Fruit fly (Drosophila melanogaster) whole organism, wandering third instar larva: ENCODE measurements around the gene baf.
A peak's percentile ranks its signal among the peaks of the same experiment; 100 is the strongest.

Experiments
- Abd-B ChIP-seq: fragments of >200 bp; optimal IDR thresholded peaks from 2 replicates; lab custom pipeline; 2017; ENCODE audit warnings: missing biosample characterization, missing genetic modification characterization
- CG32264 ChIP-seq: fragments of 200-800 bp; sonication (Bioruptor generic); optimal IDR thresholded peaks from 2 replicates; lab custom pipeline; 2016; ENCODE audit warnings: missing biosample characterization, missing genetic modification characterization
- CG9705 ChIP-seq: fragments of 200-800 bp; sonication (Bioruptor generic); optimal IDR thresholded peaks from 2 replicates; lab custom pipeline; 2018; ENCODE audit warnings: missing biosample characterization, mild to moderate bottlenecking, missing genetic modification characterization
- CrebA ChIP-seq: fragments of 200-800 bp; sonication (Bioruptor generic); optimal IDR thresholded peaks from 2 replicates; lab custom pipeline; 2016; ENCODE audit warnings: missing biosample characterization, mild to moderate bottlenecking, missing genetic modification characterization, borderline replicate concordance
- Dfd ChIP-seq: fragments of >200 bp; optimal IDR thresholded peaks from 2 replicates; lab custom pipeline; 2017; ENCODE audit warnings: missing biosample characterization, missing genetic modification characterization
- Dif ChIP-seq: fragments of 200-275, 200-300 bp; sonication (Bioruptor generic); optimal IDR thresholded peaks from 2 replicates; lab custom pipeline; 2018; ENCODE audit warnings: missing biosample characterization, missing genetic modification characterization; ENCODE audit not compliant: partially characterized antibody
- GATAd ChIP-seq: sonication (Bioruptor generic); optimal IDR thresholded peaks from 2 replicates; lab custom pipeline; 2016; ENCODE audit warnings: missing biosample characterization, missing genetic modification characterization
- HLH106 ChIP-seq: fragments of 200-800 bp; optimal IDR thresholded peaks from 3 replicates; lab custom pipeline; 2019; ENCODE audit warnings: missing biosample characterization, mild to moderate bottlenecking, missing genetic modification characterization, moderate library complexity
- Hnf4 ChIP-seq: fragments of 200-800 bp; sonication (Bioruptor generic); optimal IDR thresholded peaks from 2 replicates; lab custom pipeline; 2016; ENCODE audit warnings: missing biosample characterization, mild to moderate bottlenecking, missing genetic modification characterization
- Hr78 ChIP-seq: fragments of >200 bp; optimal IDR thresholded peaks from 2 replicates; lab custom pipeline; 2017; ENCODE audit warnings: missing biosample characterization, missing genetic modification characterization
- Hr83 ChIP-seq: fragments of 200-300 bp; sonication (Bioruptor generic); optimal IDR thresholded peaks from 2 replicates; lab custom pipeline; 2016; ENCODE audit warnings: missing biosample characterization, mild to moderate bottlenecking, missing genetic modification characterization, moderate library complexity; ENCODE audit not compliant: poor library complexity, severe bottlenecking
- Jra ChIP-seq: sonication (Bioruptor generic); optimal IDR thresholded peaks from 2 replicates; lab custom pipeline; 2016; ENCODE audit warnings: missing biosample characterization, missing genetic modification characterization
- Mio ChIP-seq: sonication (Bioruptor generic); optimal IDR thresholded peaks from 2 replicates; lab custom pipeline; 2016; ENCODE audit warnings: missing biosample characterization, missing genetic modification characterization
- Myc ChIP-seq: fragments of >200 bp; optimal IDR thresholded peaks from 2 replicates; lab custom pipeline; 2017
- N ChIP-seq: fragments of >200 bp; optimal IDR thresholded peaks from 2 replicates; lab custom pipeline; 2018; ENCODE audit warnings: missing biosample characterization, missing external identifiers, missing genetic modification characterization
- OdsH ChIP-seq: fragments of 200-800 bp; sonication (Bioruptor generic); optimal IDR thresholded peaks from 2 replicates; lab custom pipeline; 2016; ENCODE audit warnings: missing biosample characterization, mild to moderate bottlenecking, missing genetic modification characterization
- Rel ChIP-seq, 2 experiments: fragments of 200-800 bp; sonication (Bioruptor generic) in 1 of 2; optimal IDR thresholded peaks; 2 replicates in 1 of 2; 3 replicates in 1 of 2; lab custom pipeline; 2016 to 2019; ENCODE audit warnings: mild to moderate bottlenecking in 2 of 2, missing biosample characterization in 2 of 2, missing genetic modification characterization in 2 of 2, moderate library complexity in 1 of 2
- Sp1 ChIP-seq: fragments of 200-800 bp; sonication (Bioruptor generic); optimal IDR thresholded peaks from 3 replicates; lab custom pipeline; 2019; ENCODE audit warnings: missing biosample characterization, mild to moderate bottlenecking, missing genetic modification characterization, moderate library complexity
- Vsx2 ChIP-seq: fragments of 200-300, 225-300 bp; sonication (Bioruptor generic); optimal IDR thresholded peaks from 2 replicates; lab custom pipeline; 2018; ENCODE audit warnings: missing biosample characterization, missing genetic modification characterization; ENCODE audit not compliant: partially characterized antibody
- br ChIP-seq: fragments of 200-800 bp; sonication (Bioruptor generic); optimal IDR thresholded peaks from 2 replicates; lab custom pipeline; 2016; ENCODE audit warnings: missing biosample characterization, missing genetic modification characterization
- brk ChIP-seq: fragments of 200-800 bp; sonication (Bioruptor generic); optimal IDR thresholded peaks from 2 replicates; lab custom pipeline; 2016; ENCODE audit warnings: missing biosample characterization, mild to moderate bottlenecking, missing genetic modification characterization
- dl ChIP-seq, 2 experiments: fragments of 175-275, 200-275 bp in 1 of 2; fragments of 200-275 bp in 1 of 2; sonication (Bioruptor generic); optimal IDR thresholded peaks; lab custom pipeline; 2018; ENCODE audit warnings: mild to moderate bottlenecking in 2 of 2, missing biosample characterization in 2 of 2, missing genetic modification characterization in 2 of 2, moderate library complexity in 2 of 2; ENCODE audit not compliant: partially characterized antibody in 2 of 2, insufficient read depth in 1 of 2
- dmrt93B ChIP-seq: fragments of 200-800 bp; sonication (Bioruptor generic); optimal IDR thresholded peaks from 2 replicates; lab custom pipeline; 2018; ENCODE audit warnings: missing biosample characterization, mild to moderate bottlenecking, missing genetic modification characterization
- dsf ChIP-seq: sonication (Bioruptor generic); optimal IDR thresholded peaks from 2 replicates; lab custom pipeline; 2016; ENCODE audit warnings: missing biosample characterization, missing genetic modification characterization, borderline replicate concordance
- ey ChIP-seq: fragments of 200-800 bp; sonication (Bioruptor generic); optimal IDR thresholded peaks from 2 replicates; lab custom pipeline; 2016; ENCODE audit warnings: missing biosample characterization, missing genetic modification characterization
- foxo ChIP-seq, 2 experiments: fragments of 200-800 bp; sonication (Bioruptor generic); optimal IDR thresholded peaks; 2 replicates in 1 of 2; 3 replicates in 1 of 2; lab custom pipeline; 2016 to 2017; ENCODE audit warnings: missing biosample characterization in 2 of 2, missing genetic modification characterization in 2 of 2
- fru ChIP-seq: fragments of 200-800 bp; sonication (Bioruptor generic); optimal IDR thresholded peaks from 3 replicates; lab custom pipeline; 2016; ENCODE audit warnings: missing biosample characterization, mild to moderate bottlenecking, missing genetic modification characterization
- h ChIP-seq: fragments of 200-800 bp; sonication (Bioruptor generic); optimal IDR thresholded peaks from 3 replicates; lab custom pipeline; 2016; ENCODE audit warnings: missing biosample characterization, mild to moderate bottlenecking, missing genetic modification characterization
- jim ChIP-seq: fragments of 175-275, 200-325 bp; sonication (Bioruptor generic); optimal IDR thresholded peaks from 2 replicates; lab custom pipeline; 2016; ENCODE audit warnings: missing biosample characterization, mild to moderate bottlenecking, missing genetic modification characterization
- lola ChIP-seq: fragments of >200 bp; optimal IDR thresholded peaks from 2 replicates; lab custom pipeline; 2017; ENCODE audit warnings: missing biosample characterization, missing genetic modification characterization
- pan ChIP-seq: fragments of >200 bp; optimal IDR thresholded peaks from 2 replicates; lab custom pipeline; 2017
- psq ChIP-seq: fragments of 200-800 bp; sonication (Bioruptor generic); optimal IDR thresholded peaks from 3 replicates; lab custom pipeline; 2017; ENCODE audit warnings: missing biosample characterization, mild to moderate bottlenecking, missing genetic modification characterization, moderate library complexity
- rgr ChIP-seq: fragments of 200-800 bp; sonication (Bioruptor generic); optimal IDR thresholded peaks from 3 replicates; lab custom pipeline; 2016; ENCODE audit warnings: missing biosample characterization, mild to moderate bottlenecking, missing genetic modification characterization
- sage ChIP-seq: fragments of 200-800 bp; sonication (Bioruptor generic); optimal IDR thresholded peaks from 2 replicates; lab custom pipeline; 2016; ENCODE audit warnings: missing biosample characterization, mild to moderate bottlenecking, missing genetic modification characterization
- sv ChIP-seq: fragments of 200-800 bp; sonication (Bioruptor generic); optimal IDR thresholded peaks from 3 replicates; lab custom pipeline; 2016; ENCODE audit warnings: missing biosample characterization, missing genetic modification characterization
- tai ChIP-seq: sonication (Bioruptor generic); optimal IDR thresholded peaks from 2 replicates; lab custom pipeline; 2016; ENCODE audit warnings: missing biosample characterization, missing genetic modification characterization
- usp ChIP-seq: fragments of >200 bp; optimal IDR thresholded peaks from 2 replicates; lab custom pipeline; 2017; ENCODE audit warnings: missing biosample characterization, missing genetic modification characterization
- woc ChIP-seq: sonication (Bioruptor generic); optimal IDR thresholded peaks from 2 replicates; lab custom pipeline; 2016; ENCODE audit warnings: missing biosample characterization, mild to moderate bottlenecking, missing genetic modification characterization

baf gene

dm6 chr2L:8001694-8002627 is 27.3 kb upstream of the baf start:
- TF ChIP-seq jim (GFP tag; lab: Kevin White, UChicago): no peak
- peak; percentile 89 for TF ChIP-seq sv (GFP tag; lab: Kevin White, UChicago)
- no peak for TF ChIP-seq Myc
- TF ChIP-seq Hr83: no peak
- no peak for TF ChIP-seq Dfd (GFP tag; lab: Kevin White, UChicago)
- TF ChIP-seq Rel (GFP tag; optimal IDR thresholded peaks at IDR 0.05; lab: Kevin White, UChicago): no peak
- peak; percentile 5 for TF ChIP-seq Rel (tag; optimal IDR thresholded peaks at IDR 0.05; lab: Kevin White, UChicago)
- peak; percentile 82 for TF ChIP-seq br (GFP tag; lab: Kevin White, UChicago)
- TF ChIP-seq Hr78: no peak
- TF ChIP-seq ey (GFP tag; lab: Kevin White, UChicago): peak; percentile 76
- TF ChIP-seq CG9705: no peak
- TF ChIP-seq h (GFP tag; lab: Kevin White, UChicago): peak; percentile 82
- no peak for TF ChIP-seq usp (GFP tag; lab: Kevin White, UChicago)
- peak; percentile 33 for TF ChIP-seq CG32264 (GFP tag; lab: Kevin White, UChicago)
- TF ChIP-seq Hnf4 (GFP tag; lab: Kevin White, UChicago): peak; percentile 12
- TF ChIP-seq dmrt93B (GFP tag; lab: Kevin White, UChicago): peak; percentile 57
- TF ChIP-seq psq (GFP tag; lab: Kevin White, UChicago): peak; percentile 65
- no peak for TF ChIP-seq tai
- TF ChIP-seq OdsH (GFP tag; lab: Kevin White, UChicago): peak; percentile 69
- TF ChIP-seq GATAd: no peak
- TF ChIP-seq CrebA (GFP tag; lab: Kevin White, UChicago): no peak
- peak; percentile 32 for TF ChIP-seq sage (GFP tag; lab: Kevin White, UChicago)
- peak; percentile 21 for TF ChIP-seq Jra (GFP tag; lab: Kevin White, UChicago)
- TF ChIP-seq pan (lab: Kevin White, UChicago): no peak
- peak; percentile 55 for TF ChIP-seq woc (GFP tag; lab: Kevin White, UChicago)
- TF ChIP-seq Mio (GFP tag; lab: Kevin White, UChicago): no peak
- TF ChIP-seq HLH106 (tag; lab: Kevin White, UChicago): peak; percentile 76
- TF ChIP-seq Sp1 (GFP tag; lab: Kevin White, UChicago): peak; percentile 76
- no peak for TF ChIP-seq dsf (GFP tag; lab: Kevin White, UChicago)
- TF ChIP-seq Abd-B (GFP tag; lab: Kevin White, UChicago): no peak
- peak; percentile 35 for TF ChIP-seq brk (GFP tag; lab: Kevin White, UChicago)
- no peak for TF ChIP-seq Vsx2 (GFP tag; lab: Kevin White, UChicago)
- peak; percentile 69 for TF ChIP-seq fru (GFP tag; lab: Kevin White, UChicago)
- TF ChIP-seq dl (GFP tag; optimal IDR thresholded peaks at IDR 0.05; lab: Kevin White, UChicago; ENCODE audit: insufficient read depth in 1 of 2, partially characterized antibody in 2 of 2): no peak
- TF ChIP-seq foxo (GFP tag; optimal IDR thresholded peaks at IDR 0.05; lab: Kevin White, UChicago): peak in 1 of 2 experiments; percentile 80
- no peak for TF ChIP-seq N (GFP tag; lab: Kevin White, UChicago)
- peak; percentile 62 for TF ChIP-seq rgr (GFP tag; lab: Kevin White, UChicago)

- TF ChIP-seq fru (GFP tag; lab: Kevin White, UChicago) (no peak), psq (GFP tag; lab: Kevin White, UChicago) (no peak), dl (GFP tag; optimal IDR thresholded peaks at IDR 0.05; lab: Kevin White, UChicago; ENCODE audit: insufficient read depth in 1 of 2, partially characterized antibody in 2 of 2) (no peak), dmrt93B (GFP tag; lab: Kevin White, UChicago) (no peak), Jra (GFP tag; lab: Kevin White, UChicago) (no peak), pan (lab: Kevin White, UChicago) (no peak), tai (no peak), br (GFP tag; lab: Kevin White, UChicago) (no peak), GATAd (no peak), Vsx2 (GFP tag; lab: Kevin White, UChicago) (no peak), Sp1 (GFP tag; lab: Kevin White, UChicago) (no peak), h (GFP tag; lab: Kevin White, UChicago) (no peak), dsf (GFP tag; lab: Kevin White, UChicago) (no peak), Myc (peak; percentile 33), Hr83 (no peak), CG9705 (no peak), foxo (GFP tag; optimal IDR thresholded peaks at IDR 0.05; lab: Kevin White, UChicago) (peak in 1 of 2 experiments; percentile 44), Dfd (GFP tag; lab: Kevin White, UChicago) (no peak), Hr78 (no peak), sv (GFP tag; lab: Kevin White, UChicago) (no peak), N (GFP tag; lab: Kevin White, UChicago) (no peak), HLH106 (tag; lab: Kevin White, UChicago) (no peak), woc (GFP tag; lab: Kevin White, UChicago) (no peak), usp (GFP tag; lab: Kevin White, UChicago) (no peak), rgr (GFP tag; lab: Kevin White, UChicago) (peak; percentile 87), Abd-B (GFP tag; lab: Kevin White, UChicago) (no peak), Dif (GFP tag; lab: Kevin White, UChicago) (no peak), CrebA (GFP tag; lab: Kevin White, UChicago) (no peak), Rel (GFP tag; optimal IDR thresholded peaks at IDR 0.05; lab: Kevin White, UChicago) (no peak), Rel (tag; optimal IDR thresholded peaks at IDR 0.05; lab: Kevin White, UChicago) (no peak), sage (GFP tag; lab: Kevin White, UChicago) (peak; percentile 26), jim (GFP tag; lab: Kevin White, UChicago) (no peak), brk (GFP tag; lab: Kevin White, UChicago) (peak; percentile 32), Mio (GFP tag; lab: Kevin White, UChicago) (no peak), lola (GFP tag; lab: Kevin White, UChicago) (no peak)
- TF ChIP-seq, all 38 proteins: peak for 5
These were observed 25.2 kb upstream of the baf start, which contains the start of gene Wwox for dm6 chr2L:8004072-8004471. Gene Wwox (minus strand): TSS chr2L:8004286.
